Worm (Caenorhabditis elegans): ENCODE measurements around the gene gldi-9.

gldi-9 gene

DNA sequence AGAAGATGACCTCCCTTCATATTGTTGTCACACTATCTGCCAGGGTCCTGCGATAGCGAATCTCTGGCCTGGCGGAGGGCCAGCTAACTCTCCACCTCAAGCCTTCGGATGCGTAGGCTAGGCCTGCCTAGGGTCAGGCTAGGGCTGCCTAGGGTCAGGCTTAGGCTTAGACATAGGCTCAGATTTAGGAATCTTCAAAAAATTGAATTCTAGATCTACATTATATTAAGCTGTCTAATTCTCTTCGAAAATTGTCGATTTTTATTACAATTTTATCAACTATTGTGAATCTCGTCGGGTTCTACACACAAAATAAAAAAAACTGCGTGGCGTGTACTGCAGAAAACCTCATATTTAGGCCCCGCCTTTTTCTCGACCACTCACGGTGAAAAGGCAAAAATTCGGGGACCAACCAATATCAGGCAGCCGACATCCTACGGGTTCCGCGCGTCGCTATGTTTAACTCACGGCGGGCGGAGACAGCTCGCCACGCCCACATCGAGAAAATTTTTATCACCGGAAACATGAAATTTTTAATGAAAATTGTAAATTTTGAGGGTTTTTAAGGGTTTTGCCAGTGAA is 39.4 kb upstream of the gldi-9 start (continued):
- TF ChIP-seq zim-3 (tag; optimal IDR thresholded peaks at IDR 0.05) (no peak), D2030.7 (GFP tag; IDR thresholded peaks at IDR 0.05) (peak; percentile 57), pbrm-1 (GFP tag; IDR thresholded peaks at IDR 0.05) (peak; percentile 54), nhr-27 (tag; optimal IDR thresholded peaks at IDR 0.05) (no peak), B0019.2 (GFP tag; conservative IDR thresholded peaks at IDR 0.05) (no peak), T26A5.8 (tag; optimal IDR thresholded peaks at IDR 0.05) (no peak), ekl-4 (GFP tag; IDR thresholded peaks at IDR 0.05) (peak; percentile 50; the same call in 1 of the 2 replicates), dox-1 (GFP tag; IDR thresholded peaks at IDR 0.05) (peak; percentile 70), hmg-1.2 (GFP tag; IDR thresholded peaks at IDR 0.05) (peak; percentile 76), T07F8.4 (tag; optimal IDR thresholded peaks at IDR 0.05) (no peak), lin-54 (GFP tag; optimal IDR thresholded peaks at IDR 0.05) (no peak), Y56A3A.18 (GFP tag; IDR thresholded peaks at IDR 0.05) (0 out of 2 replicates have a peak, but pooled peaks have one; percentile 25), sdz-38 (tag; optimal IDR thresholded peaks at IDR 0.05) (no peak), F57A8.1 (GFP tag; optimal IDR thresholded peaks at IDR 0.05) (no peak), snpc-1.1 (tag; optimal IDR thresholded peaks at IDR 0.05; ENCODE audit: insufficient read depth) (peak; percentile 61), tbp1 (GFP tag; optimal IDR thresholded peaks at IDR 0.05) (peak; percentile 23), ceh-58 (GFP tag; IDR thresholded peaks at IDR 0.05) (0 out of 2 replicates have a peak, but pooled peaks have one; percentile 75), egl-18 (GFP tag; IDR thresholded peaks at IDR 0.05) (no peak), F22D6.2 (tag; optimal IDR thresholded peaks at IDR 0.05) (no peak), lin-26 (GFP tag; IDR thresholded peaks at IDR 0.05) (peak; percentile 67; the same call in 1 of the 2 replicates), madf-8 (GFP tag; conservative IDR thresholded peaks at IDR 0.05) (no peak), xnd-1 (tag; optimal IDR thresholded peaks at IDR 0.05) (peak; percentile 26), snpc-1.3 (tag; optimal IDR thresholded peaks at IDR 0.05; ENCODE audit: insufficient read depth) (no peak), ceh-27 (GFP tag; optimal IDR thresholded peaks at IDR 0.05) (no peak), lsl-1 (GFP tag; optimal IDR thresholded peaks at IDR 0.05) (peak; percentile 40)

DNA sequence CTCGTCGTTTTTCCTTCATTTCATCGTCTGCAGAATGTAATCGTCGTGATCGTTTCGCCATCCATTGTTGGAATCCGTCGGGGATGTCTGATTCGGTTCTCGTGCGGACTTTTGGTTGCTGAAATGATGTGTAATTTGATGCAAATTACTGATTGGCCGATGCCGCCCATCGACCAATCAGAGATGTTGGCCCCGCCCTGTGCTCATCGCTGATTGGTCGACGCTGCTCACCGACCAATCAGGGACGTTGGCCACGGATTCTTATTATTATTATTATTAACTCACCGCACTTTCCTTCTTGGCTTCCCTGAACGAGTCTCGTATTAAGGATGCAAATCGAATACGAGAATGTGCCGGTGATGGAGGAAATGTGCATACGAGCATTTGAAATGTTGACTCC is 37.9 kb upstream of the gldi-9 start:
- TF ChIP-seq K11D2.4 (GFP tag; IDR thresholded peaks at IDR 0.05) (no peak), hlh-12 (tag; optimal IDR thresholded peaks at IDR 0.05) (no peak), let-526 (GFP tag; IDR thresholded peaks at IDR 0.05) (no peak), die-1 (tag; optimal IDR thresholded peaks at IDR 0.05) (no peak), zfh-2 (GFP tag; conservative IDR thresholded peaks at IDR 0.05) (0 out of 2 replicates have a peak, but pooled peaks have one; percentile 9), tbp1 (GFP tag; optimal IDR thresholded peaks at IDR 0.05) (no peak), atf-7 (tag; optimal IDR thresholded peaks at IDR 0.05) (no peak), D2030.7 (GFP tag; IDR thresholded peaks at IDR 0.05) (no peak), mes-4 (tag; optimal IDR thresholded peaks at IDR 0.05) (no peak), lin-54 (GFP tag; optimal IDR thresholded peaks at IDR 0.05) (no peak), efl-1 (GFP tag; optimal IDR thresholded peaks at IDR 0.05) (no peak), ekl-4 (GFP tag; IDR thresholded peaks at IDR 0.05) (no peak), F39B2.1 (GFP tag; IDR thresholded peaks at IDR 0.05) (no peak), nfyb-1 (GFP tag; IDR thresholded peaks at IDR 0.05) (0 out of 2 replicates have a peak, but pooled peaks have one; percentile 13), snpc-4 (GFP tag; optimal IDR thresholded peaks at IDR 0.05) (no peak), snpc-4 (tag; optimal IDR thresholded peaks at IDR 0.05) (no peak), rcor-1 (GFP tag; IDR thresholded peaks at IDR 0.05) (no peak)

Measured in whole organism, young adult.